Worm (Caenorhabditis elegans) whole organism, late embryonic: Measurements from ENCODE around the gene C06B3.1.

Experiments used
- C38D4.7 ChIP-seq: fragments of 200-800 bp; sonication (Bioruptor generic); optimal IDR thresholded peaks from 2 replicates; lab custom pipeline; 2018; ENCODE audit warnings: mild to moderate bottlenecking, missing genetic modification characterization, moderate library complexity, missing compliant biosample characterization
- F13H6.1 ChIP-seq: sonication (generic microtip); optimal IDR thresholded peaks from 2 replicates; lab custom pipeline; 2016; ENCODE audit warnings: missing genetic modification characterization, missing compliant biosample characterization
- T23F11.4 ChIP-seq: fragments of 200-800 bp; sonication (Bioruptor generic); optimal IDR thresholded peaks from 2 replicates; lab custom pipeline; 2018; ENCODE audit warnings: mild to moderate bottlenecking, missing genetic modification characterization, missing compliant biosample characterization
- ceh-14 ChIP-seq: sonication (generic microtip); optimal IDR thresholded peaks from 2 replicates; lab custom pipeline; 2016; ENCODE audit warnings: missing genotype, missing genetic modification characterization, missing compliant biosample characterization
- ceh-18 ChIP-seq: sonication (generic microtip); optimal IDR thresholded peaks from 2 replicates; lab custom pipeline; 2016; ENCODE audit warnings: missing genetic modification characterization, missing compliant biosample characterization
- ceh-19 ChIP-seq: fragments of 200-800 bp; sonication (Bioruptor generic); optimal IDR thresholded peaks from 2 replicates; lab custom pipeline; 2018; ENCODE audit warnings: mild to moderate bottlenecking, missing genetic modification characterization, missing compliant biosample characterization
- ceh-2 ChIP-seq: sonication (generic microtip); optimal IDR thresholded peaks from 2 replicates; lab custom pipeline; 2016; ENCODE audit warnings: missing genotype, missing genetic modification characterization, missing compliant biosample characterization
- ceh-45 ChIP-seq: fragments of 200-800 bp; sonication (Bioruptor generic); IDR thresholded peaks from 2 replicates; pipeline ENCODE4 v1.3.6; 2022; ENCODE audit warnings: missing genetic modification reagents, missing genetic modification characterization, missing compliant biosample characterization
- ceh-6 ChIP-seq: fragments of 200-800 bp; sonication (Bioruptor generic); optimal IDR thresholded peaks from 2 replicates; lab custom pipeline; 2018; ENCODE audit warnings: mild to moderate bottlenecking, missing genetic modification characterization, missing compliant biosample characterization
- dmd-4 ChIP-seq: sonication (generic microtip); optimal IDR thresholded peaks from 2 replicates; lab custom pipeline; 2016; ENCODE audit warnings: borderline replicate concordance, missing genetic modification characterization, missing compliant biosample characterization
- elt-2 ChIP-seq: sonication (generic microtip); optimal IDR thresholded peaks from 2 replicates; lab custom pipeline; 2016; ENCODE audit warnings: missing genetic modification reagents, missing genetic modification characterization, missing compliant biosample characterization
- eyg-1 ChIP-seq: sonication (generic microtip); optimal IDR thresholded peaks from 2 replicates; lab custom pipeline; 2016; ENCODE audit warnings: missing genotype, missing genetic modification characterization, missing compliant biosample characterization
- fkh-10 ChIP-seq: fragments of 150-350 bp; optimal IDR thresholded peaks from 2 replicates; lab custom pipeline; 2014; ENCODE audit warnings: missing biosample characterization, missing genetic modification reagents, missing genetic modification characterization
- fkh-6 ChIP-seq: sonication (generic microtip); optimal IDR thresholded peaks from 2 replicates; lab custom pipeline; 2016; ENCODE audit warnings: missing genetic modification characterization, missing compliant biosample characterization
- hlh-15 ChIP-seq: sonication (generic microtip); optimal IDR thresholded peaks from 2 replicates; lab custom pipeline; 2016; ENCODE audit warnings: missing genetic modification characterization, missing compliant biosample characterization
- hlh-30 ChIP-seq: sonication (generic microtip); optimal IDR thresholded peaks from 2 replicates; lab custom pipeline; 2017; ENCODE audit warnings: antibody characterized with exemption, missing genetic modification characterization, missing compliant biosample characterization; ENCODE audit not compliant: insufficient read depth
- lim-6 ChIP-seq: sonication (generic microtip); optimal IDR thresholded peaks from 2 replicates; lab custom pipeline; 2016; ENCODE audit warnings: missing genetic modification characterization, missing compliant biosample characterization
- madf-2 ChIP-seq: sonication (generic microtip); optimal IDR thresholded peaks from 2 replicates; lab custom pipeline; 2017; ENCODE audit warnings: missing genetic modification characterization, missing compliant biosample characterization
- npax-4 ChIP-seq: sonication (generic microtip); optimal IDR thresholded peaks from 2 replicates; lab custom pipeline; 2016; ENCODE audit warnings: missing genetic modification characterization, missing compliant biosample characterization
- pat-9 ChIP-seq: fragments of 200-800 bp; sonication (Bioruptor generic); optimal IDR thresholded peaks from 2 replicates; lab custom pipeline; 2018; ENCODE audit warnings: mild to moderate bottlenecking, missing genetic modification characterization, moderate library complexity, missing compliant biosample characterization
- pha-2 ChIP-seq: sonication (generic microtip); optimal IDR thresholded peaks from 2 replicates; lab custom pipeline; 2017; ENCODE audit warnings: mild to moderate bottlenecking, missing genetic modification characterization, missing compliant biosample characterization
- pqm-1 ChIP-seq: sonication (generic microtip); optimal IDR thresholded peaks from 2 replicates; lab custom pipeline; 2016; ENCODE audit warnings: missing genetic modification characterization, missing compliant biosample characterization
- pros-1 ChIP-seq: fragments of 150-350 bp; optimal IDR thresholded peaks from 2 replicates; lab custom pipeline; 2014; ENCODE audit warnings: missing biosample characterization, missing genetic modification reagents, missing genetic modification characterization
- ref-2 ChIP-seq: sonication (generic microtip); optimal IDR thresholded peaks from 2 replicates; lab custom pipeline; 2016; ENCODE audit warnings: missing genetic modification characterization, missing compliant biosample characterization
- rnt-1 ChIP-seq: sonication (generic microtip); optimal IDR thresholded peaks from 2 replicates; lab custom pipeline; 2016; ENCODE audit warnings: missing genetic modification characterization, missing compliant biosample characterization
- sdc-2 ChIP-seq: sonication (generic microtip); optimal IDR thresholded peaks from 2 replicates; lab custom pipeline; 2016; ENCODE audit warnings: missing genotype, missing genetic modification characterization, missing compliant biosample characterization
- sox-2 ChIP-seq: fragments of 200-800 bp; sonication (Bioruptor generic); IDR thresholded peaks from 2 replicates; pipeline ENCODE4 v1.3.6; 2022; ENCODE audit warnings: missing genetic modification reagents, missing genetic modification characterization, missing compliant biosample characterization
- tbx-2 ChIP-seq: sonication (generic microtip); optimal IDR thresholded peaks from 2 replicates; lab custom pipeline; 2016; ENCODE audit warnings: missing genetic modification characterization, missing compliant biosample characterization
- tbx-7 ChIP-seq: sonication (generic microtip); optimal IDR thresholded peaks from 2 replicates; lab custom pipeline; 2016; ENCODE audit warnings: missing genotype, missing genetic modification characterization, missing compliant biosample characterization
- ttx-3 ChIP-seq: sonication (generic microtip); optimal IDR thresholded peaks from 2 replicates; lab custom pipeline; 2016; ENCODE audit warnings: missing genetic modification reagents, missing genetic modification characterization, missing compliant biosample characterization
- unc-3 ChIP-seq, 2 experiments: fragments of 200-800 bp in 1 of 2; sonication (Bioruptor generic) in 1 of 2; sonication (generic microtip) in 1 of 2; conservative IDR thresholded peaks in 1 of 2; optimal IDR thresholded peaks in 1 of 2; 2 replicates each; pipeline versions ENCODE4 v1.3.6 to Lab custom; 2016 to 2022; ENCODE audit warnings: missing compliant biosample characterization in 2 of 2, missing genetic modification characterization in 2 of 2, missing genetic modification reagents in 1 of 2
- unc-55 ChIP-seq: sonication (generic microtip); optimal IDR thresholded peaks from 2 replicates; lab custom pipeline; 2017; ENCODE audit warnings: missing biosample characterization, missing genetic modification reagents, missing genetic modification characterization
- unc-86 ChIP-seq: sonication (generic microtip); optimal IDR thresholded peaks from 2 replicates; lab custom pipeline; 2016; ENCODE audit warnings: missing genetic modification characterization, missing compliant biosample characterization

C06B3.1 gene

DNA sequence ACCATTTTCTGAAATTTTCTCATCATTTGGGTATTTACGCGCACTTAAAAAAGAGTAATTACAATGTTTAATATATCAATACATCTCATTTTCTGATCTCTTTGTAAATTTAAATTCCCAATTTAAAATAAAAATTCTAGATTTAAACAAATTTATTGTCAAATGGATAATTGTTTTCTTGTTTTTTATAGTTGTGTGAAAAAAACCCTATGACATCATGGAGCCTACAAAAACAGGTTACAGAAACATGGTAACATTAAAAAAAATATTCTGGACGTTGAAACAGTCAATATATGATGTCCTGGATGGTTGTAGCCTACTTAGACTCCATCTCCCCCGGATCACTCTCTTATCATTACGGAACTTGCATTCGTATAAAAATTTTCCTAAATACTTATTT lies 13.1 kb upstream of the C06B3.1 start, which contains the start of gene spp-12:
spp-12 (plus strand) TSS at position 301 of the 400 bp plus-strand sequence.
- TF ChIP-seq elt-2 (tag; lab: Kevin White, UChicago) (no peak), ceh-2 (tag; lab: Kevin White, UChicago) (no peak), T23F11.4 (GFP tag; lab: Kevin White, UChicago) (no peak), unc-55 (GFP tag; lab: Kevin White, UChicago) (no peak), rnt-1 (tag; lab: Kevin White, UChicago) (no peak), tbx-2 (tag; lab: Kevin White, UChicago) (no peak), fkh-6 (tag; lab: Kevin White, UChicago) (no peak), ref-2 (tag; lab: Kevin White, UChicago) (no peak), fkh-10 (GFP tag; lab: Kevin White, UChicago) (no peak), F13H6.1 (tag; lab: Kevin White, UChicago) (no peak), lim-6 (tag; lab: Kevin White, UChicago) (no peak), tbx-7 (tag; lab: Kevin White, UChicago) (no peak), unc-86 (tag; lab: Kevin White, UChicago) (no peak), ceh-6 (no peak), madf-2 (tag; lab: Kevin White, UChicago) (no peak), sox-2 (no peak), npax-4 (no peak), ttx-3 (tag; lab: Kevin White, UChicago) (no peak), dmd-4 (tag; lab: Kevin White, UChicago) (no peak)

DNA sequence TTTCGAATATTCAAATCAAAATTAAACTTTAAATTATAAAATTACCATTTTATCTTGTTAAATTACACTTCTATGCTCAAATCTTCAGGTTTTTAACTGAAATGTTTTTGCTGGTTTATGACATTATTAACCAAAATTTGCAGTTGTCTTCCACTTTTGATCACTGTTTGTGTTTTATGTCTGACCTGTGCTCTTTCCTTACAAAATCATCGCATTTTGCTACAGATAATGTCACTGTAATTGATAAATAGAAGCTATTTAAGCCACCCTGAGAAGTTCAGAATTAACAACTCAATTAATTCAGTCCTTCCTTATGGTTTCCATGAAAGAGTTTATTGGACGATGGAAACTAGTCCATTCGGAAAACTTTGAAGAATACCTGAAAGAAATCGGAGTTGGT lies 12.1 kb upstream of the C06B3.1 start, which contains the start of gene lbp-8:
lbp-8 (plus strand) TSS at position 301 of the 400 bp plus-strand sequence.
- TF ChIP-seq pros-1 (tag; lab: Kevin White, UChicago): no peak
- TF ChIP-seq ceh-45: no peak
- TF ChIP-seq pqm-1 (tag; lab: Kevin White, UChicago): no peak
- no peak for TF ChIP-seq unc-3 (GFP tag; conservative IDR thresholded peaks at IDR 0.05; lab: Robert Waterston, UW)
- no peak for TF ChIP-seq unc-3 (tag; optimal IDR thresholded peaks at IDR 0.05; lab: Kevin White, UChicago)

DNA sequence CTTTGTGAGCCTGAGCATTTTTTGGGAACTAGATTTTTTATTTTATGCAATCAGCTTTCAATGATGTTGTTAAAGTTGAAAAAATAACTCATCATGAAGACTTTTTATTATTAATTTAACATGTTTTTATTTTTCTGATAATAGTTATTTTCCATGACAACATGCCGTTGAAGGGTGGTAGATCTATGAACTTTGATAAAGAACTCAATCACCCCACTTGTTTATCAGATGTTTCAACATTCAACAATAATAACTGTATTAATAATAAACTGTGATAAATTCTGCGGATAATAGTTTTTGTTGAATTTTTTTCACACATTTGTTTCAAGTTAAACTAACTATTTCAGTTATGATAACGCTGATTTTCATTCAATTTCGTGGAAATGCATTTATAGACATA lies 11.1 kb upstream of the C06B3.1 start:
- TF ChIP-seq sdc-2 (tag; lab: Kevin White, UChicago) (no peak), C38D4.7 (GFP tag; lab: Kevin White, UChicago) (no peak), ceh-14 (no peak), ceh-19 (GFP tag; lab: Kevin White, UChicago) (no peak), ceh-2 (tag; lab: Kevin White, UChicago) (no peak), hlh-15 (tag; lab: Kevin White, UChicago) (no peak), dmd-4 (tag; lab: Kevin White, UChicago) (no peak), pha-2 (tag; lab: Kevin White, UChicago) (no peak), pat-9 (tag; lab: Kevin White, UChicago) (no peak), madf-2 (tag; lab: Kevin White, UChicago) (no peak), ref-2 (tag; lab: Kevin White, UChicago) (no peak), T23F11.4 (GFP tag; lab: Kevin White, UChicago) (no peak), fkh-6 (tag; lab: Kevin White, UChicago) (no peak), F13H6.1 (tag; lab: Kevin White, UChicago) (no peak), eyg-1 (tag; lab: Kevin White, UChicago) (no peak)

DNA sequence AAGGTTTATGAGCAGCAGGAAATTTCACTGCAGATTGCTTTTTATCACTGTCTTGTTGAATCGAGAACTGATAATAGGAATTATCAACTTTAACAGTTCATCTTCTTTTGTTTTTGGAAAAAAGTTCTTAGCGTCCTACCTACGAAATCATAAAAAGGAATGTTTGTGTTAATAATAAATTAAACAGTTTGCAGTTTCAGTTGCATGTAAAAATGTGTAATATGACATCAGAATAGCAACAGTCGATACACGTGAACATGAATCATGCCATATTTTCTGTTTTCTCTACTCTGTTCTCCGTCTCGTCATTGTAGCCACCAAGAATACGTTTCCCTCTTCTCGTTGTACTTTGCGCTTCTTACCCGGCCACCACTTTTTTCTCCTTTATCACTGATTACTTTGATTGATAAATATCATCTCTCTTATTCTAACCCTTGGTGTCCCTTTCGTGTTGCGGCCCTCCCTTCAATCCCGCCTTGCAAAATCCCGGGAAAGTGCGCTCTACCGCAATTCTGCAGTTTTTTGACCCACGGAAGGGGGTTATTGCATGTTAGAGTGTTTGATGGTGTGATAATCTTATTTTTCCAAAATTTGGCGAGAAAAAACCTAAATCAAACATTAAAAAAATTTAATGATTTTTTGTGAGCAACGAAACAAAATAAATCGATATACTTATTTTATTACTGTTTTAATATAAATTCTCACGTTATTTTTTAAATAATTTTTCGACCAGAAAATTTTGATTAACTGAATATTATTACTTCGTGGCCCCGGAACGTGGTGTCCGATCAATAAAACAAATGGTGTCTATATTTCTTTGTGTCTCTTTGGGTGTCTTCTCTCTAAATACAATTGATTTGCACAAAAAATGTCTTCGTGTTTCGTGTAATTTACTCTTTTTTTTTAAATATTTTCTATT lies 9.9 kb upstream of the C06B3.1 start, which contains the start of gene sptl-3:
sptl-3 (plus strand) TSS at position 869 of the 919 bp plus-strand sequence.
- TF ChIP-seq ceh-18 (tag; lab: Kevin White, UChicago): no peak
- no peak for TF ChIP-seq ceh-6
- no peak for TF ChIP-seq eyg-1 (tag; lab: Kevin White, UChicago)
- TF ChIP-seq hlh-30: no peak
- TF ChIP-seq elt-2 (tag; lab: Kevin White, UChicago): peak; percentile 46
- peak; percentile 31 for TF ChIP-seq tbx-2 (tag; lab: Kevin White, UChicago)
- TF ChIP-seq unc-86 (tag; lab: Kevin White, UChicago): no peak
